Worm (Caenorhabditis elegans) whole organism, late embryonic: ENCODE results near the gene T10H9.1.

ENCODE experiments used
- C08G9.2 ChIP-seq: sonication (generic microtip); optimal IDR thresholded peaks from 2 replicates; lab custom pipeline; 2016; ENCODE audit warnings: mild to moderate bottlenecking, missing genetic modification characterization, moderate library complexity, missing compliant biosample characterization
- C38D4.7 ChIP-seq: fragments of 200-800 bp; sonication (Bioruptor generic); optimal IDR thresholded peaks from 2 replicates; lab custom pipeline; 2018; ENCODE audit warnings: mild to moderate bottlenecking, missing genetic modification characterization, moderate library complexity, missing compliant biosample characterization
- T23F11.4 ChIP-seq: fragments of 200-800 bp; sonication (Bioruptor generic); optimal IDR thresholded peaks from 2 replicates; lab custom pipeline; 2018; ENCODE audit warnings: mild to moderate bottlenecking, missing genetic modification characterization, missing compliant biosample characterization
- ahr-1 ChIP-seq: sonication (generic microtip); optimal IDR thresholded peaks from 2 replicates; lab custom pipeline; 2016; ENCODE audit warnings: missing genetic modification characterization, missing compliant biosample characterization
- ama-1 ChIP-seq: fragments of 150-350 bp; optimal IDR thresholded peaks from 2 replicates; lab custom pipeline; 2014
- ceh-18 ChIP-seq: sonication (generic microtip); optimal IDR thresholded peaks from 2 replicates; lab custom pipeline; 2016; ENCODE audit warnings: missing genetic modification characterization, missing compliant biosample characterization
- ceh-19 ChIP-seq: fragments of 200-800 bp; sonication (Bioruptor generic); optimal IDR thresholded peaks from 2 replicates; lab custom pipeline; 2018; ENCODE audit warnings: mild to moderate bottlenecking, missing genetic modification characterization, missing compliant biosample characterization
- ceh-2 ChIP-seq: sonication (generic microtip); optimal IDR thresholded peaks from 2 replicates; lab custom pipeline; 2016; ENCODE audit warnings: missing genotype, missing genetic modification characterization, missing compliant biosample characterization
- ceh-22 ChIP-seq: sonication (generic microtip); optimal IDR thresholded peaks from 2 replicates; lab custom pipeline; 2017; ENCODE audit warnings: missing biosample characterization, missing genetic modification characterization
- ceh-24 ChIP-seq: sonication (generic microtip); optimal IDR thresholded peaks from 2 replicates; lab custom pipeline; 2016; ENCODE audit warnings: mild to moderate bottlenecking, missing genetic modification characterization, missing compliant biosample characterization
- ceh-30 ChIP-seq: fragments of 150-350 bp; optimal IDR thresholded peaks from 2 replicates; lab custom pipeline; 2014; ENCODE audit warnings: missing biosample characterization, missing genetic modification characterization
- ceh-34 ChIP-seq: sonication (generic microtip); optimal IDR thresholded peaks from 2 replicates; lab custom pipeline; 2016; ENCODE audit warnings: mild to moderate bottlenecking, missing genetic modification characterization, missing compliant biosample characterization
- ceh-45 ChIP-seq: fragments of 200-800 bp; sonication (Bioruptor generic); IDR thresholded peaks from 2 replicates; pipeline ENCODE4 v1.3.6; 2022; ENCODE audit warnings: missing genetic modification reagents, missing genetic modification characterization, missing compliant biosample characterization
- ceh-9 ChIP-seq: sonication (generic microtip); optimal IDR thresholded peaks from 2 replicates; lab custom pipeline; 2016; ENCODE audit warnings: mild to moderate bottlenecking, missing genetic modification characterization, inconsistent platforms, missing compliant biosample characterization
- che-1 ChIP-seq: sonication (generic microtip); optimal IDR thresholded peaks from 2 replicates; lab custom pipeline; 2016; ENCODE audit warnings: mild to moderate bottlenecking, missing genetic modification characterization, missing compliant biosample characterization
- eyg-1 ChIP-seq: sonication (generic microtip); optimal IDR thresholded peaks from 2 replicates; lab custom pipeline; 2016; ENCODE audit warnings: missing genotype, missing genetic modification characterization, missing compliant biosample characterization
- fax-1 ChIP-seq: sonication (generic microtip); optimal IDR thresholded peaks from 2 replicates; lab custom pipeline; 2016; ENCODE audit warnings: missing genotype, missing genetic modification characterization, missing compliant biosample characterization
- fkh-6 ChIP-seq: sonication (generic microtip); optimal IDR thresholded peaks from 2 replicates; lab custom pipeline; 2016; ENCODE audit warnings: missing genetic modification characterization, missing compliant biosample characterization
- hlh-13 ChIP-seq: fragments of 200-800 bp; sonication (Bioruptor generic); optimal IDR thresholded peaks from 2 replicates; lab custom pipeline; 2018; ENCODE audit warnings: mild to moderate bottlenecking, missing genetic modification characterization, missing compliant biosample characterization
- hlh-15 ChIP-seq: sonication (generic microtip); optimal IDR thresholded peaks from 2 replicates; lab custom pipeline; 2016; ENCODE audit warnings: missing genetic modification characterization, missing compliant biosample characterization
- hlh-6 ChIP-seq: sonication (generic microtip); optimal IDR thresholded peaks from 2 replicates; lab custom pipeline; 2016; ENCODE audit warnings: missing genotype, missing genetic modification characterization, missing compliant biosample characterization
- hlh-8 ChIP-seq: sonication (generic microtip); optimal IDR thresholded peaks from 2 replicates; lab custom pipeline; 2016; ENCODE audit warnings: missing genotype, missing genetic modification characterization, missing compliant biosample characterization
- lin-11 ChIP-seq: fragments of 200-800 bp; sonication (Bioruptor generic); optimal IDR thresholded peaks from 2 replicates; lab custom pipeline; 2018; ENCODE audit warnings: mild to moderate bottlenecking, missing genetic modification characterization, missing compliant biosample characterization
- madf-2 ChIP-seq: sonication (generic microtip); optimal IDR thresholded peaks from 2 replicates; lab custom pipeline; 2017; ENCODE audit warnings: missing genetic modification characterization, missing compliant biosample characterization
- mec-3 ChIP-seq: sonication (generic microtip); optimal IDR thresholded peaks from 2 replicates; lab custom pipeline; 2016; ENCODE audit warnings: borderline replicate concordance, missing genetic modification characterization, missing compliant biosample characterization
- nfya-1 ChIP-seq: sonication (generic microtip); optimal IDR thresholded peaks from 2 replicates; lab custom pipeline; 2017; ENCODE audit warnings: missing genetic modification characterization, mild to moderate bottlenecking, missing compliant biosample characterization, antibody characterized with exemption, moderate library complexity
- nhr-232 ChIP-seq: sonication (generic microtip); optimal IDR thresholded peaks from 2 replicates; lab custom pipeline; 2016; ENCODE audit warnings: missing genetic modification characterization, missing compliant biosample characterization
- pag-3 ChIP-seq: sonication (generic microtip); optimal IDR thresholded peaks from 2 replicates; lab custom pipeline; 2016; ENCODE audit warnings: missing compliant biosample characterization, missing genetic modification characterization, borderline replicate concordance
- pat-9 ChIP-seq: fragments of 200-800 bp; sonication (Bioruptor generic); optimal IDR thresholded peaks from 2 replicates; lab custom pipeline; 2018; ENCODE audit warnings: mild to moderate bottlenecking, missing genetic modification characterization, moderate library complexity, missing compliant biosample characterization
- pha-2 ChIP-seq: sonication (generic microtip); optimal IDR thresholded peaks from 2 replicates; lab custom pipeline; 2017; ENCODE audit warnings: mild to moderate bottlenecking, missing genetic modification characterization, missing compliant biosample characterization
- pqm-1 ChIP-seq: sonication (generic microtip); optimal IDR thresholded peaks from 2 replicates; lab custom pipeline; 2016; ENCODE audit warnings: missing genetic modification characterization, missing compliant biosample characterization
- ref-2 ChIP-seq: sonication (generic microtip); optimal IDR thresholded peaks from 2 replicates; lab custom pipeline; 2016; ENCODE audit warnings: missing genetic modification characterization, missing compliant biosample characterization
- rnt-1 ChIP-seq: sonication (generic microtip); optimal IDR thresholded peaks from 2 replicates; lab custom pipeline; 2016; ENCODE audit warnings: missing genetic modification characterization, missing compliant biosample characterization
- sdc-2 ChIP-seq: sonication (generic microtip); optimal IDR thresholded peaks from 2 replicates; lab custom pipeline; 2016; ENCODE audit warnings: missing genotype, missing genetic modification characterization, missing compliant biosample characterization
- sox-2 ChIP-seq: fragments of 200-800 bp; sonication (Bioruptor generic); IDR thresholded peaks from 2 replicates; pipeline ENCODE4 v1.3.6; 2022; ENCODE audit warnings: missing genetic modification reagents, missing genetic modification characterization, missing compliant biosample characterization
- syd-9 ChIP-seq: sonication (generic microtip); optimal IDR thresholded peaks from 2 replicates; lab custom pipeline; 2016; ENCODE audit warnings: mild to moderate bottlenecking, missing genetic modification characterization, moderate library complexity, missing compliant biosample characterization
- tbx-7 ChIP-seq: sonication (generic microtip); optimal IDR thresholded peaks from 2 replicates; lab custom pipeline; 2016; ENCODE audit warnings: missing genotype, missing genetic modification characterization, missing compliant biosample characterization
- ttx-3 ChIP-seq: sonication (generic microtip); optimal IDR thresholded peaks from 2 replicates; lab custom pipeline; 2016; ENCODE audit warnings: missing genetic modification reagents, missing genetic modification characterization, missing compliant biosample characterization
- unc-3 ChIP-seq, 2 experiments: fragments of 200-800 bp in 1 of 2; sonication (Bioruptor generic) in 1 of 2; sonication (generic microtip) in 1 of 2; conservative IDR thresholded peaks in 1 of 2; optimal IDR thresholded peaks in 1 of 2; 2 replicates each; pipeline versions ENCODE4 v1.3.6 to Lab custom; 2016 to 2022; ENCODE audit warnings: missing compliant biosample characterization in 2 of 2, missing genetic modification characterization in 2 of 2, missing genetic modification reagents in 1 of 2
- unc-86 ChIP-seq: sonication (generic microtip); optimal IDR thresholded peaks from 2 replicates; lab custom pipeline; 2016; ENCODE audit warnings: missing genetic modification characterization, missing compliant biosample characterization
- zip-5 ChIP-seq: sonication (generic microtip); optimal IDR thresholded peaks from 2 replicates; lab custom pipeline; 2016; ENCODE audit warnings: missing genetic modification characterization, missing compliant biosample characterization

T10H9.1 gene

DNA sequence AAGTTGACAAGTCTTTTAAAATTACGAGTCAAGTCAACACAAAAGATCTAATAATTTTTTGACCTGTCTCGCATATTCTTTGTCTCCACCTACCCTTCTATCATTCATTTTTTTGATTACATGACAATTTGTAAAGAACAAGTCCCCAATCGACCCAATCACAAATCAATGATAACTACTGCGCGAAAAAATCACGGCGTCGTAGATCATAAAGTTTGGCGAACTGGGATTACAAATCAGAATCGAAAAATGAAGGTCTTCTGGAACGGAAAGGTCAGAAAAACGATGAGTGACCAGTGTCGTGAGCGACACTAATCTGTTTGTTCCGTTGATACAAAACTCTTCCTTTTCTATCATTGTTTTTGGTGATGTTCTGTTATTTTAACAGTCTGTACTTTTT, 40.7 kb downstream of the T10H9.1 start:
- no peak for TF ChIP-seq mec-3 (tag; lab: Kevin White, UChicago)
- TF ChIP-seq rnt-1 (tag; lab: Kevin White, UChicago), result no peak
- no peak for TF ChIP-seq ttx-3 (tag; lab: Kevin White, UChicago)
- no peak for TF ChIP-seq ref-2 (tag; lab: Kevin White, UChicago)
- TF ChIP-seq ceh-9 (tag; lab: Kevin White, UChicago), result no peak
- no peak for TF ChIP-seq eyg-1 (tag; lab: Kevin White, UChicago)
- no peak for TF ChIP-seq ceh-34
- no peak for TF ChIP-seq pag-3 (tag; lab: Kevin White, UChicago)
- no peak for TF ChIP-seq fax-1 (tag; lab: Kevin White, UChicago)
- no peak for TF ChIP-seq ceh-22 (tag; lab: Kevin White, UChicago)
- no peak for TF ChIP-seq ceh-24
- TF ChIP-seq zip-5 (tag; lab: Kevin White, UChicago), result no peak

DNA sequence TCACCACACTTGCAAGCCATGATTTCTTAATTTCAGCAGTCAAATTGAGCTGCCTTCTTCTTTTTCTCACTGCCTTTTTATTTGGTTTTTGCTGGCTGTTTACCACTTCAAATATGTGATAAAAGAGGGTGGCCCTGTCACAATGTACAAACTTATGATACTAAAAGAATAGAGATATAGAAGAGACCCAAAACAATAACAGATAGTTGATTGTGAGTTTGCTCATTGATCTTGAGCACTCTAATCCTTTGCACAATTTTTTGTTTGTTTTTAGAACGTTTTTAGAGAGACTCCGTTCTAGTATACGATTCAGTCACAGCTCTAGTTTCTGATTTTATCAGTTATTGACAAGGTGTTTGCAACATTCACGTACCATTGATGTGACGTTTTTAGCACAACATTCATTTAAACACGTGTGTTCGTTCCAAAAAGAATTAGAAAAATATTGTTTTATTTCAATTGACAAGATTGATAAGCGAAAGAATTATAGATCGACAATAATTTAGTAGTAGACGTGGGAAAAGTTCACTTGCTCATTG, 42.5 kb downstream of the T10H9.1 start, which contains the start of gene mtl-1:
TSS of gene mtl-1 (minus strand) at position 51 of the 539 bp plus-strand sequence.
- TF ChIP-seq hlh-8 (tag; lab: Kevin White, UChicago) (no peak), unc-86 (no peak), hlh-6 (tag; lab: Kevin White, UChicago) (no peak), ceh-18 (tag; lab: Kevin White, UChicago) (no peak), ceh-22 (tag; lab: Kevin White, UChicago) (no peak), ahr-1 (no peak), ceh-34 (no peak), C08G9.2 (no peak), lin-11 (no peak), fkh-6 (tag; lab: Kevin White, UChicago) (no peak)

DNA sequence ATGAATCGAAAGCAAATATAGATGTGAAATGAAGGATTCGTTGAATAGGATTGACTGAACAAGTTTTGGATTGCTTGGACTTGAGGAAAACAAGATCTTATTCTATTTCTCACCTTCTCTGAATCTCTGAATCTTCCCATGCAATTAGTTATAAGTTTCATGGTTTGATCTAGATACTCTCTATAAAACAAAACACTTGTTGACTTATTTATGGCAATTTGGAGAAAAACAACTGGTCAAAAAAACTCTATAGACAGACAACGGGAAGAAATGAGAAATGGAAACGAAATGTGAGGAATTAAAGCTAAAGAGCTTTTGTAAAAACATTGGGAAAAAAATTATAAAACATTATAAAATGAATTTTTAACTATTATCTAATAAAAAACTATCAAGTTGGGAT, 45.3 kb downstream of the T10H9.1 start, which contains the start of gene W02F12.8:
TSS of gene W02F12.8 (minus strand) at position 101 of the 400 bp plus-strand sequence.
- no peak for TF ChIP-seq unc-3 (GFP tag; conservative IDR thresholded peaks at IDR 0.05; lab: Robert Waterston, UW)
- no peak for TF ChIP-seq unc-3 (tag; optimal IDR thresholded peaks at IDR 0.05; lab: Kevin White, UChicago)
- TF ChIP-seq sox-2 (GFP tag; lab: Robert Waterston, UW), result no peak
- no peak for TF ChIP-seq ceh-19 (GFP tag; lab: Kevin White, UChicago)

- TF ChIP-seq sox-2 (GFP tag; lab: Robert Waterston, UW), result no peak
- no peak for TF ChIP-seq lin-11
- no peak for TF ChIP-seq ceh-9 (tag; lab: Kevin White, UChicago)
- no peak for TF ChIP-seq ceh-30
- no peak for TF ChIP-seq pha-2 (tag; lab: Kevin White, UChicago)
- no peak for TF ChIP-seq unc-86
- no peak for TF ChIP-seq tbx-7 (tag; lab: Kevin White, UChicago)
- TF ChIP-seq syd-9 (tag; lab: Kevin White, UChicago), result no peak
- no peak for TF ChIP-seq pat-9 (tag; lab: Kevin White, UChicago)
- no peak for TF ChIP-seq unc-3 (GFP tag; conservative IDR thresholded peaks at IDR 0.05; lab: Robert Waterston, UW)
- TF ChIP-seq unc-3 (tag; optimal IDR thresholded peaks at IDR 0.05; lab: Kevin White, UChicago), result no peak
- TF ChIP-seq madf-2 (tag; lab: Kevin White, UChicago), result no peak
- no peak for TF ChIP-seq ceh-45 (GFP tag; lab: Robert Waterston, UW)
- TF ChIP-seq ttx-3 (tag; lab: Kevin White, UChicago), result no peak
- TF ChIP-seq T23F11.4 (GFP tag; lab: Kevin White, UChicago), result no peak
Observed at ce11 chrV:6697552-6697951, 48.1 kb downstream of the T10H9.1 start, which contains the start of gene W02F12.2. TSS of gene W02F12.2 (minus strand) at chrV:6697652.

DNA sequence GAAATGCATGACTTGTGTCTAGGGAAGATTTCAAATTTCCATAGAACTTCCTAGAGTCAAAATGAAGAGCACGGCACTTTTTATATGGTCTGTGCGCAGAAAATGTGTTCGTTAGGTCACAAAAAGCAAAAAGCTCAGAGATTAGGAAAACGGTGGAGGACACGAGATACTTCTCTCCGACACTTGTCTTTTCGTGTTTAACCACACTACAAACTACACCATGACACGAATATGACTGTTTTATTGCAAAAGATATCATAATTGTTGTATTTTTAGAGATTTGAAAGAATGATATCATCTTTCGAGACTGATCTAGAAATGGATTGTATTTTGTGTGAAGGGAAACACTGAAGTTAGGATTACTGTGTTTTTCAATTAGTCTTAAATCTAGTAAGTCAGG, 49.6 kb downstream of the T10H9.1 start:
- TF ChIP-seq fkh-6 (tag; lab: Kevin White, UChicago), result no peak
- TF ChIP-seq pqm-1 (tag; lab: Kevin White, UChicago), result no peak
- no peak for TF ChIP-seq nhr-232 (tag; lab: Kevin White, UChicago)
- TF ChIP-seq ref-2 (tag; lab: Kevin White, UChicago), result no peak
- TF ChIP-seq hlh-13 (GFP tag; lab: Kevin White, UChicago), result no peak
- no peak for TF ChIP-seq pag-3 (tag; lab: Kevin White, UChicago)
- TF ChIP-seq ceh-2, result no peak
- TF ChIP-seq ttx-3 (tag; lab: Kevin White, UChicago), result no peak
- TF ChIP-seq ama-1 (lab: Kevin White, UChicago), result no peak
- no peak for TF ChIP-seq hlh-15 (tag; lab: Kevin White, UChicago)
- TF ChIP-seq ceh-34, result no peak
- no peak for TF ChIP-seq sdc-2
- TF ChIP-seq che-1 (tag; lab: Kevin White, UChicago), result no peak
- no peak for TF ChIP-seq C38D4.7 (GFP tag; lab: Kevin White, UChicago)
- TF ChIP-seq nfya-1, result no peak
- no peak for TF ChIP-seq sox-2 (GFP tag; lab: Robert Waterston, UW)
